Fruit fly (Drosophila melanogaster): Measurements from ENCODE around the gene CG43335.

CG43335 gene

dm6 chr3R:15642804-15643203, 7.5 kb downstream of the CG43335 start (continued):
- TF ChIP-seq Six4 (GFP tag; optimal IDR thresholded peaks at IDR 0.05) (peak; percentile 6), al (GFP tag; IDR thresholded peaks at IDR 0.05) (no peak), mld (GFP tag; IDR thresholded peaks at IDR 0.05; ENCODE audit: partially characterized antibody) (no peak), Pdp1 (GFP tag; optimal IDR thresholded peaks at IDR 0.05) (peak in 1 of 2 experiments; percentile 41), ase (GFP tag; IDR thresholded peaks at IDR 0.05) (no peak), kni (GFP tag; optimal IDR thresholded peaks at IDR 0.05) (no peak), lola (GFP tag; optimal IDR thresholded peaks at IDR 0.05) (peak in 1 of 3 experiments; percentile 79), Scr (GFP tag; IDR thresholded peaks at IDR 0.05; ENCODE audit: partially characterized antibody) (no peak), wdn (GFP tag; IDR thresholded peaks at IDR 0.05) (no peak), CG4360 (GFP tag; IDR thresholded peaks at IDR 0.05) (no peak), CG10431 (GFP tag; optimal IDR thresholded peaks at IDR 0.05) (no peak), en (GFP tag; optimal IDR thresholded peaks at IDR 0.05) (no peak), GATAe (GFP tag; conservative IDR thresholded peaks at IDR 0.05) (no peak), CrebB (tag; optimal IDR thresholded peaks at IDR 0.05) (no peak), Spps (tag; optimal IDR thresholded peaks at IDR 0.05) (peak; percentile 60), CG1603 (tag; optimal IDR thresholded peaks at IDR 0.05) (peak; percentile 22), tio (GFP tag; optimal IDR thresholded peaks at IDR 0.05) (peak; percentile 41), Fer1 (GFP tag; optimal IDR thresholded peaks at IDR 0.05) (no peak), sd (tag; optimal IDR thresholded peaks at IDR 0.05) (no peak), Blimp-1 (GFP tag; optimal IDR thresholded peaks at IDR 0.05) (peak; percentile 35), gce (GFP tag; IDR thresholded peaks at IDR 0.05) (no peak), prd (optimal IDR thresholded peaks at IDR 0.05) (no peak), prd (GFP tag; IDR thresholded peaks at IDR 0.05) (peak; percentile 73; the same call in 2 of the 3 replicates), CG8944 (GFP tag; optimal IDR thresholded peaks at IDR 0.05) (peak; percentile 40), CG2678 (tag; optimal IDR thresholded peaks at IDR 0.05) (no peak), Hr51 (GFP tag; optimal IDR thresholded peaks at IDR 0.05) (peak in 1 of 2 experiments; percentile 54), CG8765 (GFP tag; IDR thresholded peaks at IDR 0.05) (peak; percentile 91), ac (GFP tag; optimal IDR thresholded peaks at IDR 0.05) (peak; percentile 75), repo (GFP tag; optimal IDR thresholded peaks at IDR 0.05) (no peak), Lim3 (GFP tag; IDR thresholded peaks at IDR 0.05) (no peak), schlank (tag; optimal IDR thresholded peaks at IDR 0.05) (no peak), CG4328 (GFP tag; optimal IDR thresholded peaks at IDR 0.05) (no peak), CG3847 (GFP tag; IDR thresholded peaks at IDR 0.05) (no peak), row (GFP tag; IDR thresholded peaks at IDR 0.05) (no peak; the same call in 1 of the 3 replicates), H2.0 (GFP tag; IDR thresholded peaks at IDR 0.05) (no peak), Drgx (GFP tag; IDR thresholded peaks at IDR 0.05) (peak; percentile 42; the same call in 1 of the 2 replicates), CG10267 (tag; optimal IDR thresholded peaks at IDR 0.05) (peak; percentile 79), CG16815 (GFP tag; optimal IDR thresholded peaks at IDR 0.05) (peak; percentile 57), Bgb (GFP tag; IDR thresholded peaks at IDR 0.05; ENCODE audit: partially characterized antibody) (no peak), Tbp (GFP tag; optimal IDR thresholded peaks at IDR 0.05) (no peak), CG6254 (GFP tag; optimal IDR thresholded peaks at IDR 0.05) (peak; percentile 45), CG11723 (GFP tag; optimal IDR thresholded peaks at IDR 0.05) (no peak), sisA (GFP tag; IDR thresholded peaks at IDR 0.05) (peak; percentile 28; the same call in 1 of the 2 replicates), toy (GFP tag; IDR thresholded peaks at IDR 0.05) (no peak), crp (GFP tag; optimal IDR thresholded peaks at IDR 0.05) (no peak), CG11504 (tag; optimal IDR thresholded peaks at IDR 0.05) (peak; percentile 23), sna (GFP tag; IDR thresholded peaks at IDR 0.05; ENCODE audit: partially characterized antibody) (no peak), pum (GFP tag; optimal IDR thresholded peaks at IDR 0.05) (peak; percentile 34), ato (GFP tag; IDR thresholded peaks at IDR 0.05; ENCODE audit: partially characterized antibody) (no peak), tna (GFP tag; IDR thresholded peaks at IDR 0.05; ENCODE audit: partially characterized antibody) (no peak)
